Fruit fly (Drosophila melanogaster) whole organism, wandering third instar larva: ENCODE data around the gene CG12231.

Experiments used
- Abd-B ChIP-seq: fragments of >200 bp; optimal IDR thresholded peaks from 2 replicates; lab custom pipeline; 2017; ENCODE audit warnings: missing biosample characterization, missing genetic modification characterization
- CG32264 ChIP-seq: fragments of 200-800 bp; sonication (Bioruptor generic); optimal IDR thresholded peaks from 2 replicates; lab custom pipeline; 2016; ENCODE audit warnings: missing biosample characterization, missing genetic modification characterization
- CG9705 ChIP-seq: fragments of 200-800 bp; sonication (Bioruptor generic); optimal IDR thresholded peaks from 2 replicates; lab custom pipeline; 2018; ENCODE audit warnings: missing biosample characterization, mild to moderate bottlenecking, missing genetic modification characterization
- Dif ChIP-seq: fragments of 200-275, 200-300 bp; sonication (Bioruptor generic); optimal IDR thresholded peaks from 2 replicates; lab custom pipeline; 2018; ENCODE audit warnings: missing biosample characterization, missing genetic modification characterization; ENCODE audit not compliant: partially characterized antibody
- HLH106 ChIP-seq: fragments of 200-800 bp; optimal IDR thresholded peaks from 3 replicates; lab custom pipeline; 2019; ENCODE audit warnings: missing biosample characterization, mild to moderate bottlenecking, missing genetic modification characterization, moderate library complexity
- Hnf4 ChIP-seq: fragments of 200-800 bp; sonication (Bioruptor generic); optimal IDR thresholded peaks from 2 replicates; lab custom pipeline; 2016; ENCODE audit warnings: missing biosample characterization, mild to moderate bottlenecking, missing genetic modification characterization
- Hr78 ChIP-seq: fragments of >200 bp; optimal IDR thresholded peaks from 2 replicates; lab custom pipeline; 2017; ENCODE audit warnings: missing biosample characterization, missing genetic modification characterization
- Jra ChIP-seq: sonication (Bioruptor generic); optimal IDR thresholded peaks from 2 replicates; lab custom pipeline; 2016; ENCODE audit warnings: missing biosample characterization, missing genetic modification characterization
- Mio ChIP-seq: sonication (Bioruptor generic); optimal IDR thresholded peaks from 2 replicates; lab custom pipeline; 2016; ENCODE audit warnings: missing biosample characterization, missing genetic modification characterization
- Myc ChIP-seq: fragments of >200 bp; optimal IDR thresholded peaks from 2 replicates; lab custom pipeline; 2017
- N ChIP-seq: fragments of >200 bp; optimal IDR thresholded peaks from 2 replicates; lab custom pipeline; 2018; ENCODE audit warnings: missing biosample characterization, missing external identifiers, missing genetic modification characterization
- OdsH ChIP-seq: fragments of 200-800 bp; sonication (Bioruptor generic); optimal IDR thresholded peaks from 2 replicates; lab custom pipeline; 2016; ENCODE audit warnings: missing biosample characterization, mild to moderate bottlenecking, missing genetic modification characterization
- Rel ChIP-seq, 2 experiments: fragments of 200-800 bp; sonication (Bioruptor generic) in 1 of 2; optimal IDR thresholded peaks; 2 replicates in 1 of 2; 3 replicates in 1 of 2; lab custom pipeline; 2016 to 2019; ENCODE audit warnings: mild to moderate bottlenecking in 2 of 2, missing biosample characterization in 2 of 2, missing genetic modification characterization in 2 of 2, moderate library complexity in 1 of 2
- Sp1 ChIP-seq: fragments of 200-800 bp; sonication (Bioruptor generic); optimal IDR thresholded peaks from 3 replicates; lab custom pipeline; 2019; ENCODE audit warnings: missing biosample characterization, mild to moderate bottlenecking, missing genetic modification characterization, moderate library complexity
- Vsx2 ChIP-seq: fragments of 200-300, 225-300 bp; sonication (Bioruptor generic); optimal IDR thresholded peaks from 2 replicates; lab custom pipeline; 2018; ENCODE audit warnings: missing biosample characterization, missing genetic modification characterization; ENCODE audit not compliant: partially characterized antibody
- br ChIP-seq: fragments of 200-800 bp; sonication (Bioruptor generic); optimal IDR thresholded peaks from 2 replicates; lab custom pipeline; 2016; ENCODE audit warnings: missing biosample characterization, missing genetic modification characterization
- dl ChIP-seq, 2 experiments: fragments of 175-275, 200-275 bp in 1 of 2; fragments of 200-275 bp in 1 of 2; sonication (Bioruptor generic); optimal IDR thresholded peaks; lab custom pipeline; 2018; ENCODE audit warnings: mild to moderate bottlenecking in 2 of 2, missing biosample characterization in 2 of 2, missing genetic modification characterization in 2 of 2, moderate library complexity in 2 of 2; ENCODE audit not compliant: partially characterized antibody in 2 of 2, insufficient read depth in 1 of 2
- dmrt93B ChIP-seq: fragments of 200-800 bp; sonication (Bioruptor generic); optimal IDR thresholded peaks from 2 replicates; lab custom pipeline; 2018; ENCODE audit warnings: missing biosample characterization, mild to moderate bottlenecking, missing genetic modification characterization
- dsf ChIP-seq: sonication (Bioruptor generic); optimal IDR thresholded peaks from 2 replicates; lab custom pipeline; 2016; ENCODE audit warnings: missing biosample characterization, missing genetic modification characterization, borderline replicate concordance
- ey ChIP-seq: fragments of 200-800 bp; sonication (Bioruptor generic); optimal IDR thresholded peaks from 2 replicates; lab custom pipeline; 2016; ENCODE audit warnings: missing biosample characterization, missing genetic modification characterization
- foxo ChIP-seq, 2 experiments: fragments of 200-800 bp; sonication (Bioruptor generic); optimal IDR thresholded peaks; 2 replicates in 1 of 2; 3 replicates in 1 of 2; lab custom pipeline; 2016 to 2017; ENCODE audit warnings: missing biosample characterization in 2 of 2, missing genetic modification characterization in 2 of 2
- fru ChIP-seq: fragments of 200-800 bp; sonication (Bioruptor generic); optimal IDR thresholded peaks from 3 replicates; lab custom pipeline; 2016; ENCODE audit warnings: missing biosample characterization, mild to moderate bottlenecking, missing genetic modification characterization
- jim ChIP-seq: fragments of 175-275, 200-325 bp; sonication (Bioruptor generic); optimal IDR thresholded peaks from 2 replicates; lab custom pipeline; 2016; ENCODE audit warnings: missing biosample characterization, mild to moderate bottlenecking, missing genetic modification characterization
- psq ChIP-seq: fragments of 200-800 bp; sonication (Bioruptor generic); optimal IDR thresholded peaks from 3 replicates; lab custom pipeline; 2017; ENCODE audit warnings: missing biosample characterization, mild to moderate bottlenecking, missing genetic modification characterization, moderate library complexity
- rgr ChIP-seq: fragments of 200-800 bp; sonication (Bioruptor generic); optimal IDR thresholded peaks from 3 replicates; lab custom pipeline; 2016; ENCODE audit warnings: missing biosample characterization, mild to moderate bottlenecking, missing genetic modification characterization
- sv ChIP-seq: fragments of 200-800 bp; sonication (Bioruptor generic); optimal IDR thresholded peaks from 3 replicates; lab custom pipeline; 2016; ENCODE audit warnings: missing biosample characterization, missing genetic modification characterization
- usp ChIP-seq: fragments of >200 bp; optimal IDR thresholded peaks from 2 replicates; lab custom pipeline; 2017; ENCODE audit warnings: missing biosample characterization, missing genetic modification characterization
- woc ChIP-seq: sonication (Bioruptor generic); optimal IDR thresholded peaks from 2 replicates; lab custom pipeline; 2016; ENCODE audit warnings: missing biosample characterization, mild to moderate bottlenecking, missing genetic modification characterization

The CG12231 gene

DNA sequence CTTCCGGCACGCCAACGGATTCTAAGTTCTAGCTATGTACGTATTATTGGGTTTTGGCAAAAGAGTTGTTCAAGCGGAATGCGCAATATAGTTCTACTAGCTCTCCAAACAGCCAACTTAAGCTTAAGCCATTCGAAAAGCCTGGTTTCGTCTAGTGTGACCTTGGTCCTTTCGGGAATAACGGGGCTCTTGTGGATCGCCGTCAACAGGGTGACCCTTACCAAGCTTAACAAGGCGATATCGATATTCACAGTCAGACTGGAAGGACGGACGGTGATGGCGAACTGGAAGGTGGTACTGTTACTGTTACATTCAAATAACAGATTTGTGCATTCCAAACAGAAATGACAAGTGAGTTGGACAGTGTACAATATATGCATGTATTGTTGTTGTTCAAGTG, 42.1 kb upstream of the CG12231 start:
- TF ChIP-seq Rel (GFP tag; optimal IDR thresholded peaks at IDR 0.05; lab: Kevin White, UChicago) (no peak), Rel (tag; optimal IDR thresholded peaks at IDR 0.05; lab: Kevin White, UChicago) (no peak), Myc (lab: Kevin White, UChicago) (no peak), usp (no peak), dl (GFP tag; optimal IDR thresholded peaks at IDR 0.05; lab: Kevin White, UChicago; ENCODE audit: insufficient read depth in 1 of 2, partially characterized antibody in 2 of 2) (no peak), jim (no peak), CG32264 (GFP tag; lab: Kevin White, UChicago) (no peak)

DNA sequence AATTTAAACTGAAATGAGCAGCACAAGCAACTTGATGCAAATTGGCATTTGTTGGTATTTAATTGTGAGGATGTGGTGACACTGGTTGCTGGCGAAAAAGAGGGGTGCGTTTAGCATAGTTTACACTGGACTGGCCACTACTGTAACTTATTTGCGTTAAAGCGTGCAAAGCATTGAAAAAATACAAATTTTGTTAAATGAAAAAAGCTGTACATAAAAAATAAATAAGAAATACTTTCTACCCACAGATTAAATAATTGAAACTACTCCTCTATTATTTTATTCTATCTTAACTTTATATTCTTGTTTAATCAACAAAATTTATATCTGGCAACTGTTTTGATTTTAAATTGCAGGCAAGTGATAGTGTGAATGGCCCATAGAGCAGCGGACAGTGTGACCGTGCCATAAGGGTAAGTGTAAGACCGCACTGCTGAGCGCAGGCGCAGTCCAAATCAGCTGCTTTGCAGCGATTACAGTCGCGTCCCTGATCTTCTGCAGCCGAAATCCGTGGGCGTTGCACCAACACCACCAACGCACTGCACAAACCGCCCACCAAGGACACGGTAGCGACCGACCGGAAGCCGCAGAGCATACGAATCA, 34.3 kb upstream of the CG12231 start, which contains the start of the genes Grip84 and car:
TSS of gene Grip84 (minus strand) at position 51 of the 603 bp plus-strand sequence.
TSS of gene car (plus strand) at position 306 of the 603 bp plus-strand sequence.
- TF ChIP-seq fru: peak; percentile 53
- peak; percentile 32 for TF ChIP-seq ey
- peak; percentile 37 for TF ChIP-seq CG9705 (GFP tag; lab: Kevin White, UChicago)
- peak; percentile 64 for TF ChIP-seq N (GFP tag; lab: Kevin White, UChicago)
- TF ChIP-seq Sp1: no peak
- TF ChIP-seq sv (GFP tag; lab: Kevin White, UChicago): peak; percentile 58
- peak; percentile 48 for TF ChIP-seq psq (GFP tag; lab: Kevin White, UChicago)
- TF ChIP-seq HLH106 (tag; lab: Kevin White, UChicago): peak; percentile 66
- TF ChIP-seq rgr (GFP tag; lab: Kevin White, UChicago): no peak
- TF ChIP-seq, all 38 proteins: peak for 7

- TF ChIP-seq N (GFP tag; lab: Kevin White, UChicago): no peak
- no peak for TF ChIP-seq Abd-B (GFP tag; lab: Kevin White, UChicago)
- TF ChIP-seq Hnf4 (GFP tag; lab: Kevin White, UChicago): no peak
- no peak for TF ChIP-seq Vsx2 (GFP tag; lab: Kevin White, UChicago)
- TF ChIP-seq OdsH: no peak
- TF ChIP-seq woc (GFP tag; lab: Kevin White, UChicago): no peak
- TF ChIP-seq Jra (GFP tag; lab: Kevin White, UChicago): no peak
- no peak for TF ChIP-seq dmrt93B (GFP tag; lab: Kevin White, UChicago)
Measured at dm6 chrX:19549570-19549969, 18.0 kb upstream of the CG12231 start.

DNA sequence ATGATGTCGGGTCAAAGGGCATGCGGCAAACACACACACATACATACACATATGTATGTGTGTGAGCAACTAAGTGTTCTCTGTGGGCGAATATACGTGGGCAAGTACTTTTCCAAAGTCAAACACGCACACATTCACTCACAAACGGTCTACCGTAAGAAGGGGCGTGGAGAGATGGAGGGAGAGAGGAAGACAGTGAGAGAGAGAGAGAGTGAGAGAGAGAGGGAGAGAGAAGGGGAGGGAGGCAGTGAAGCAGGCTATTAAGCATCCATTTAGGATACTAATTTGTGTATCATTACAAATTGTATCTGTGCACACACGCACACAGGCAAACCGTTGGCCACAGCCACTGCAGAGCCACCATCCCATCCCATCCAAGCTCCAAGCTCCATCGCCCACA, 16.9 kb upstream of the CG12231 start:
- TF ChIP-seq usp: no peak
- TF ChIP-seq woc (GFP tag; lab: Kevin White, UChicago): no peak
- no peak for TF ChIP-seq foxo (GFP tag; optimal IDR thresholded peaks at IDR 0.05; lab: Kevin White, UChicago)
- no peak for TF ChIP-seq sv (GFP tag; lab: Kevin White, UChicago)
- no peak for TF ChIP-seq Jra (GFP tag; lab: Kevin White, UChicago)
- no peak for TF ChIP-seq dl (GFP tag; optimal IDR thresholded peaks at IDR 0.05; lab: Kevin White, UChicago; ENCODE audit: insufficient read depth in 1 of 2, partially characterized antibody in 2 of 2)
- TF ChIP-seq Rel (GFP tag; optimal IDR thresholded peaks at IDR 0.05; lab: Kevin White, UChicago): no peak
- TF ChIP-seq Rel (tag; optimal IDR thresholded peaks at IDR 0.05; lab: Kevin White, UChicago): no peak
- TF ChIP-seq br (GFP tag; lab: Kevin White, UChicago): no peak
- TF ChIP-seq CG32264 (GFP tag; lab: Kevin White, UChicago): no peak

dm6 chrX:19547382-19547781, 15.8 kb upstream of the CG12231 start, which contains the start of gene CG32532:
Gene CG32532 (minus strand): TSS chrX:19547482.
- TF ChIP-seq foxo (GFP tag; optimal IDR thresholded peaks at IDR 0.05; lab: Kevin White, UChicago) (no peak), Mio (GFP tag; lab: Kevin White, UChicago) (no peak), dsf (no peak), Rel (GFP tag; optimal IDR thresholded peaks at IDR 0.05; lab: Kevin White, UChicago) (no peak), Rel (tag; optimal IDR thresholded peaks at IDR 0.05; lab: Kevin White, UChicago) (no peak), Hr78 (GFP tag; lab: Kevin White, UChicago) (no peak), jim (no peak), ey (no peak)
- TF ChIP-seq, all 38 proteins: peak for 0

- peak; percentile 26 for TF ChIP-seq Dif (GFP tag; lab: Kevin White, UChicago)
- no peak for TF ChIP-seq woc (GFP tag; lab: Kevin White, UChicago)
- TF ChIP-seq, all 38 proteins: peak for 1
Measured at dm6 chrX:19546658-19547038, 15.1 kb upstream of the CG12231 start.
